Fruit fly (Drosophila melanogaster): ENCODE measurements around the gene CG46426.

CG46426 gene

DNA sequence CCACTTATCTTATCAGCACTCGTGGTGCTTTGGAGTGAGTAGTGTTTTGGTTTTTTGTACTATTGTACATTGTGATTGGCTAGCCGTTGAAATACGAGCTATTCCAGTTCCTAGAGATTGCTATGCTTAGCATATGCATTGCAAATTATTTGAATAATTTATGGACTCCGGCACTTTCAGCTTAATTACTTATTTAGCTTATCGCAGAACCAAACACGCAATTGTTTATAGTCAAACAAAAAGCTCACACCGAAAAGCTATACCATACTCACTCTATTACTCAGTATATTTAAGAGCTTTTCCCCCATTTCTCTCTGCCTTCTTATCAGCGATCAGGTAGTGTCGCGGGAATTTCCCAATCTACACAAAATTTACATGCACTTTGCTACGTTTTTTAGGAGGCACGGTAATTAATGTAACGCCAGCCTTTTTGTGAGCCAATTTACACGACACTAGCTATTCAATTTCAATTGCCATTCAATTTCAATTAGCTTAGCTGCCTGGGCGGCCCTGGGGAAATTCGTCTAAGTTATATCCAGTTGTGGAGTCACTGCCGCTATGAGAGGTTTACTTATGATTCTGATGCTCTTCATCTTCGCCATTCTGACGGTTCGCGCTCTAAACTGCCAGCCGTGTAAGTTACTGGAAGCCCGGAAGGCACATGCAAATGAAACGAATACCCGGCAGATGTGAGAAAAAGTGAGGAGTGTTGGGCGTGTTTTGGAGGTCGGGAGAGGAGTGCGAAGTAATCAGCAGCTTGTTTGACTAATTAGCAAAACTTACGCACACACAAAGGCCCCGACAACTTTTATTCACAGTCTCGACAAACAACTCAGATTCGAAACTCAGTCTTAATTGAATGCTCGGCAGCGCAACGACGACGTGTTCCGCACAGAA lies at the start of gene CG46426, which contains the start of the genes CG44008, CG14933 and CG42486:
CG46426 (plus strand) TSS at position 538 of the 897 bp plus-strand sequence.
CG44008 (minus strand) TSS at position 155 of the 897 bp plus-strand sequence.
CG14933 (plus strand) TSS at position 538 of the 897 bp plus-strand sequence.
CG42486 (plus strand) TSS at position 847 of the 897 bp plus-strand sequence.
- no peak for TF ChIP-seq CTCF (optimal IDR thresholded peaks at IDR 0.05)
- TF ChIP-seq CG8478 (optimal IDR thresholded peaks at IDR 0.05) = no peak

DNA sequence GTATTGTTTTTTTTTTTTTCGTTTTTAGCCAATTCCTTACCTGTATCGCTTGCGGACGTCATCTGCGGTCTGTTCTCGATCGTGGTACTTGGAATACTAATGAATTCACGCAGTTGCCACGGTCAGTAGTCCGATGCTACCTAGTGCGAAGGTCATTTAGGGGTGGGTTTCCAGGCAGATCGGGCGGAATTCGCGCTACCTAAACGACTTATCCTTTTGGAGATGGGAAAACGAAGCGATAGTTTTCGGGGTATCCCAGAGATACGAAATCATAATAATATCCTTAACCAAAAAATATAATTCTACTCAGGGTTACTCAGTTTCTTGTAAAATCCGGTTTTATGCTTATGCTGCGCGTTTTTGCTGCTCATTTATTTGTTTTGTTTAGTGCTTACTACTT lies 48.6 kb upstream of the CG46426 start, which contains the start of gene CG14937:
CG14937 (minus strand) TSS at position 101 of the 400 bp plus-strand sequence.
- TF ChIP-seq CTCF (optimal IDR thresholded peaks at IDR 0.05) (no peak), CG8478 (optimal IDR thresholded peaks at IDR 0.05) (no peak)

dm6 chr2L:11797127-11797526 lies 45.5 kb upstream of the CG46426 start:
- TF ChIP-seq CTCF (optimal IDR thresholded peaks at IDR 0.05) (no peak), CG8478 (optimal IDR thresholded peaks at IDR 0.05) (no peak)

dm6 chr2L:11804228-11805044 lies 38.2 kb upstream of the CG46426 start:
- no peak for TF ChIP-seq CG8478 (optimal IDR thresholded peaks at IDR 0.05)
- no peak for TF ChIP-seq CTCF (optimal IDR thresholded peaks at IDR 0.05)

dm6 chr2L:11806022-11806700 lies 36.5 kb upstream of the CG46426 start:
- TF ChIP-seq CTCF (optimal IDR thresholded peaks at IDR 0.05) = no peak
- TF ChIP-seq CG8478 (optimal IDR thresholded peaks at IDR 0.05) = no peak

dm6 chr2L:11806701-11807674 lies 35.6 kb upstream of the CG46426 start:
- TF ChIP-seq CTCF (optimal IDR thresholded peaks at IDR 0.05) = no peak
- no peak for TF ChIP-seq CG8478 (optimal IDR thresholded peaks at IDR 0.05)

dm6 chr2L:11807697-11808226 lies 34.9 kb upstream of the CG46426 start:
- no peak for TF ChIP-seq CTCF (optimal IDR thresholded peaks at IDR 0.05)

dm6 chr2L:11808327-11808701 lies 34.3 kb upstream of the CG46426 start:
- TF ChIP-seq CG8478 (optimal IDR thresholded peaks at IDR 0.05) (no peak), CTCF (optimal IDR thresholded peaks at IDR 0.05) (no peak)

DNA sequence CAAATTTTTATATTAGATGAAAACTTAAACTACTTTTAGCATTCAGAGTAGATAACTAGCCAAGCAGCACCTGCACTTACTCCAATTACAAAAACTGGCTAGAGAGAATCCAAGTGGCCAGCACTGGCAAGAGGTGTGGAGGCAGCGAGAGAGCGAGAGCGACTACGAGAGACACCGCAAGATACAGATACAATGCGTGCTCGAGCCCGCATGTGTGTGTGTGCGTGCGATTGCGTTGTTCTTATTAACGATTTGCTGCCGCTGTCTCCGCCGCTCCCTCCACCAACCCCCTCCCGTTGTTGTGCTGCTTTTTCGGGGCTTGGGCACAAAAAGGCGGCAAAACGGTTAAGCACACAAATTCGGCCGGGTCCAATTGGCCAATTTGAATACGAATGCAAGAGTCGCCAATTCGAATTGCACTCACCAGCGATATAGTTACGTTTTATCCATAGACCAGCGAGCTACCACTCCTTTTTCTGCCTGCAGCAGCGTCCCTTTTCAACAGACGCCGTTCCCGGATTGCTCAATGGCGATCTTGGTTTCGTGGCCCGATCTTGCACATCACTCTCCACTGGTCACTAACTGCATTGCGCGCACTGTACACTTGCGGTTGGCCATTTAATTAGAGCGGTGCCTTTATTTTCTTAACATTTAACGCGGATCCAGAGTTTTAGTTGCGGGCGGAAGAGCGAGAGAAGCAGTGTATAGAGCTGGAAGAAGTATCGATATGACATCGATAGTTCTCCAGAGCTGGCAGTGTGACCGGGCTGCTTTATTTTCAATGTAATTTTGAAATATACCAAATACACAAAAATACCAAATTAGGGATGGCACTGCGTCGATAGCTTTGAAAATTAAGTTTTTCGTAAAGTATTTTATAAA lies 33.7 kb upstream of the CG46426 start, which contains the start of gene crol:
crol (minus strand) TSS at position 737 of the 882 bp plus-strand sequence.
- TF ChIP-seq CG8478 (optimal IDR thresholded peaks at IDR 0.05) (no peak), CTCF (optimal IDR thresholded peaks at IDR 0.05) (peak in 1 of 2 experiments; percentile 16)

- no peak for TF ChIP-seq CG8478 (optimal IDR thresholded peaks at IDR 0.05)
- TF ChIP-seq CTCF (optimal IDR thresholded peaks at IDR 0.05) = no peak
These were observed 32.8 kb upstream of the CG46426 start for dm6 chr2L:11809823-11810222.

- TF ChIP-seq CG8478 (optimal IDR thresholded peaks at IDR 0.05) = no peak
- no peak for TF ChIP-seq CTCF (optimal IDR thresholded peaks at IDR 0.05)
These were observed 29.6 kb upstream of the CG46426 start for dm6 chr2L:11812781-11813664.

All from S2 (cell line).